Fruit fly (Drosophila melanogaster) Kc167 (cell line): ENCODE data around the gene RpL24-like.

Experiments used
- Myc ChIP-seq: fragments of >200 bp; optimal IDR thresholded peaks from 2 replicates; lab custom pipeline; 2017; ENCODE audit warnings: missing external identifiers
- Sin3A ChIP-seq: fragments of >200 bp; optimal IDR thresholded peaks from 2 replicates; lab custom pipeline; 2018; ENCODE audit warnings: missing external identifiers
- h ChIP-seq: fragments of >200 bp; optimal IDR thresholded peaks from 3 replicates; lab custom pipeline; 2018; ENCODE audit warnings: missing external identifiers
- insv ChIP-seq: fragments of >200 bp; optimal IDR thresholded peaks from 3 replicates; lab custom pipeline; 2018; ENCODE audit warnings: missing external identifiers
- psq ChIP-seq: fragments of >200 bp; optimal IDR thresholded peaks from 2 replicates; lab custom pipeline; 2017; ENCODE audit warnings: missing external identifiers
- ttk ChIP-seq: sonication (Bioruptor generic); optimal IDR thresholded peaks from 2 replicates; lab custom pipeline; 2017; ENCODE audit warnings: missing external identifiers

The RpL24-like gene

DNA sequence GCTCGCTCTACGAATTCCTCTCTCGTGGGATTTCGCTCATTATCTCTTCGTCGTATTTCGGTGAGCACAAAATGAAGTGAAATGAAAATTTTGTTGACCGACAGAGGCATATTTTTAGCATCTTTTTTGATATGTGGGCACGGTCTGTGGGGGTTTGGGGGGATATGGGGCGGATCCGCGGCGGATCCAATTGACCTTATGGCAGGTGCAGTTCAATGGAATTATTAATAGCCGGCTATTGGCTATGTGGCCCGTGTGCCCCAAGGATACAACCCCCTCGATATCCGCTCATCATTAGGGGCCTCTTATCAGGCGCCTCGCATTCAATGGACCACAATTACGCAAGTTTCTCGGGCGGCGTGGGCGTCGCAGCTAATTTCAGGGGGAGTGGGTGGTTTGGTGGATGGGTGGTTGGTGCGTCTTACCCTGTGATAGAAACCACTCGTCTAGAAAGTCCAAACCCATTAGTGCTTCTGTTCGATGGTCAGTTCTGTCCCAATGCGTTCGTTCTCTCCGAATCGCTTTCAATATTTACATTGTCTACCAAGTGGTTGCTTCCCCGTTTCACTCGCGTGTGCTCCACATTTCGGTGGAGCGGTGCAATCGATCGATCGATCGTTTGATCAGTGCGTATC lies 19.9 kb upstream of the RpL24-like start, which contains the start of gene sals:
sals (minus strand) TSS at position 585 of the 635 bp plus-strand sequence.
- TF ChIP-seq h (lab: Kevin White, UChicago) (no peak), ttk (no peak), Sin3A (no peak), insv (lab: Kevin White, UChicago) (no peak), Myc (lab: Kevin White, UChicago) (no peak), psq (lab: Kevin White, UChicago) (no peak)

dm6 chr3R:11449688-11450087 lies 18.3 kb upstream of the RpL24-like start:
- no peak for TF ChIP-seq ttk
- no peak for TF ChIP-seq Myc (lab: Kevin White, UChicago)

DNA sequence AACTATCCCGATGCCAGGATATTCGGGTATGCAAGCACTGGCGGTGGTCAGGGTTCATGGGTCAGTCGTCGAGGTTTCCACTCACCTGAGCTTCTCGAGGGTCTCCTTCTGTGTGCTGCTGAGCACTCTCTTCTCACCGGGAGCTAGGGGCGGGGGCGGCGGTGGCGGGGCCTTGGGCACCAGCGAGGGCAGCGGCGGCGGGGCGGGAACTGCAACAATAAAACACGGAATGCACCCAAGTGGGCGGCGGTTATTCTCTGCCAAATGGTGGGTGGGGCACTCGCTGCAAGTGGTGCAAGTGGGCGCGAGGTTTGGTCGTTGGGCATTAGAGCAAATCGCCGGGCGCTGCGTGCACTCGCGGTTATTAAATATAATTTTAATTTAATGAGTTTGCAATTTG lies 9.7 kb upstream of the RpL24-like start:
- no peak for TF ChIP-seq insv (lab: Kevin White, UChicago)
- TF ChIP-seq Myc (lab: Kevin White, UChicago): no peak
- no peak for TF ChIP-seq psq (lab: Kevin White, UChicago)
- TF ChIP-seq Sin3A: no peak
- no peak for TF ChIP-seq ttk
- TF ChIP-seq h (lab: Kevin White, UChicago): no peak

DNA sequence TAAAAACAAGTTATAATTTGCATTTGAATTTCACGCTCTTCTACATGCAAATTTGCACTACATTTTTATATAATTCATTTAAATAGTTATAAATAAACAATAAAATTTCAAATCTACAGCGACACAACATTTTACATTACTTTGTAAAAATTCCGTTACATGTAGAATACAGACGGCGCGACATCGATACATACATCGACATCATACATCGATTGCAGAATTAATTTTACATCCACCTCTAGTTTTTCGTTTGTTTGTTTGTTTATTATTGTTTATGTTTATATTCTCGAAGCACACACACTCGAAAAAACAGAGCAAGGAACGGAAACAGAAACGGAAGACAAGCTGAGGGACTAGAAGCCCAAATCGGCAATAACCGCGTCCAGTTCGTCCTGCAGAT lies 6.1 kb upstream of the RpL24-like start, which contains the start of gene CG17230:
CG17230 (plus strand) TSS at position 258 of the 400 bp plus-strand sequence.
- no peak for TF ChIP-seq h (lab: Kevin White, UChicago)
- TF ChIP-seq ttk: no peak
- no peak for TF ChIP-seq insv (lab: Kevin White, UChicago)
- TF ChIP-seq Sin3A: no peak
- no peak for TF ChIP-seq psq (lab: Kevin White, UChicago)
- no peak for TF ChIP-seq Myc (lab: Kevin White, UChicago)

DNA sequence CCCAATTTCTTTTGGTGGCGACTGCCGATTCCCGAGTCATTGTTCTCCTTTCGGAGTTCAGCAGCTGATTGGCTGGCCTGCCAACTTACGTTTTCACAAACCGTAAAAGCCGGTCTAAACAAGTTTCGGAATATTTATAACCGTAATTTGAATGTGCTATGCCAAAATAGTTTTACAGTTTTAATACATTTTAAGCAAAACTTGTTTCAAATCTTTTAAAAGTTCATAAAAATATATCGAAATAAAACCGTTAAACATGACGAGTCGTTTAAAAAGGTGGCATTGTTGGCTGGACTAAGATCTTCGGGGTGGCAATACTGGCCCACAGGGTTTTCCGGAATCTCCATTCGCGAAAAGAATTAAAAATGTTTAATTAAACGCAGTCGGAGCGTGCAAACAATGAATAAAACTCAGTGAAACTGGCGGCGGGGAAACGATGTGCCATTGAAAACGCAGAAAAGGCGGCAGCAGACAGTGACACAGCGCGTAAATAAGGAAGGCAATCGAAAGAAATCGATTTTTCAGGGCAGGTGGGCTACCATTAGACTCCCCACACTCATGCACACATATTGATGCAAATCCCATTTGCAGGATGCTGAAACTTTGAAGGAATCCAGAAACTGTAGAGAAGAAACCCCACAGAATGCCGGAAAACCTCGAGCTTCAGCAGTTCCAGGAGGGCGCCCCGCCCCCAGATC lies 4.3 kb upstream of the RpL24-like start, which contains the start of the genes Exd2 and CG5281:
Exd2 (minus strand) TSS at position 167 of the 698 bp plus-strand sequence.
CG5281 (plus strand) TSS at position 314 of the 698 bp plus-strand sequence.
- no peak for TF ChIP-seq h (lab: Kevin White, UChicago)
- no peak for TF ChIP-seq Myc (lab: Kevin White, UChicago)
- TF ChIP-seq psq (lab: Kevin White, UChicago): no peak
- no peak for TF ChIP-seq Sin3A
- no peak for TF ChIP-seq ttk
- TF ChIP-seq insv (lab: Kevin White, UChicago): no peak

dm6 chr3R:11430307-11430706 lies 1.1 kb downstream of the RpL24-like start:
- TF ChIP-seq ttk: no peak
- no peak for TF ChIP-seq Myc (lab: Kevin White, UChicago)
- no peak for TF ChIP-seq h (lab: Kevin White, UChicago)
- no peak for TF ChIP-seq Sin3A
- TF ChIP-seq psq (lab: Kevin White, UChicago): no peak
- no peak for TF ChIP-seq insv (lab: Kevin White, UChicago)

dm6 chr3R:11429814-11430213 lies 1.6 kb downstream of the RpL24-like start, which contains the start of gene Dtd:
Dtd (plus strand) TSS chr3R:11430061.
- TF ChIP-seq Sin3A: no peak
- no peak for TF ChIP-seq h (lab: Kevin White, UChicago)
- no peak for TF ChIP-seq psq (lab: Kevin White, UChicago)
- TF ChIP-seq ttk: no peak
- no peak for TF ChIP-seq Myc (lab: Kevin White, UChicago)
- no peak for TF ChIP-seq insv (lab: Kevin White, UChicago)

DNA sequence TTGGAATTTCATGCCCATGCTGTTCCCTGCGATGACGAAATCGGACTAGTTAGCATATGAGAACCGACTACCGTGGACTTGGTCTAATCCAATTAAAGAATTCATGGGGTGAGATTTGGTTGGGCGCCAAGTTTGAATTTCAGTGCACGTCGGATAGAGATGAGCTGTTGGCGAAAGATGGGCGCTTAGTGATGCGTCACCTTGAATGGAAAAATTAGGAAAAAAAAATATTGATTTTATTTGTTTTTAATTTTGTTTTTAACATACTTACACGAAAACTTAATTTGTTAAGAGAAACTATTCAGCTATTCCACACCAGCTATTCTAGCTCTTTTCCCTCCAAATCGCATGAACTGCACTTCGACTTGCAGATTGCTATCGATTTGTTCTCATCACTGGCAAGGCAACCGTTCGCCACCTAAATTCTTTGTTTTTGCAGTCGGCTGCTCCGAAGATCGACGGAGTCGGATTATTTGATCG lies 9.7 kb downstream of the RpL24-like start, which contains the start of the genes ninaG and Sptz:
ninaG (minus strand) TSS at position 51 of the 480 bp plus-strand sequence.
Sptz (plus strand) TSS at position 450 of the 480 bp plus-strand sequence.
- TF ChIP-seq insv (lab: Kevin White, UChicago) (no peak), psq (lab: Kevin White, UChicago) (no peak), Sin3A (no peak), h (lab: Kevin White, UChicago) (no peak), Myc (lab: Kevin White, UChicago) (no peak), ttk (no peak)

DNA sequence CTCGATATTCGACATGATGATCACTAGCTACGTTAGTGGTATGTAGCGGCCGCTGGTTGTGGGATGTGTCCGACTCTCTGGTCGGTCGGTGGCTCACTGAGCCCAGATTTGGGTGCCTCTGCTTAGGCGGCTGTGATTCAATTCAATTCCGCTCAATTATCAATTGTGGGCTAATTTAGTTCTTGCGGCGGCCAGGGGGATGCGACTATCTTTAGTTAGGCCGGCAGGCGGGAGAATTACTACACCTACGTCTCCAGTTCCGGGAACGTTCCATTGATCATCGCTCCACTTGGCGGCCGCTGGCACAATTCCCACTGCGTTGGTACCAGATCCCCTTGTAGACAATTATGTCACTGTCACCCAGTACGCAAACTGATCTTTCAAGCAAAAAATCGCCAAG lies 12.8 kb downstream of the RpL24-like start, which contains the start of the genes bumpel and CG45676:
bumpel (minus strand) TSS at position 101 of the 400 bp plus-strand sequence.
CG45676 (plus strand) TSS at position 318 of the 400 bp plus-strand sequence.
- no peak for TF ChIP-seq insv (lab: Kevin White, UChicago)
- TF ChIP-seq Myc (lab: Kevin White, UChicago): no peak
- no peak for TF ChIP-seq h (lab: Kevin White, UChicago)
- TF ChIP-seq psq (lab: Kevin White, UChicago): no peak
- TF ChIP-seq ttk: no peak
- TF ChIP-seq Sin3A: no peak

DNA sequence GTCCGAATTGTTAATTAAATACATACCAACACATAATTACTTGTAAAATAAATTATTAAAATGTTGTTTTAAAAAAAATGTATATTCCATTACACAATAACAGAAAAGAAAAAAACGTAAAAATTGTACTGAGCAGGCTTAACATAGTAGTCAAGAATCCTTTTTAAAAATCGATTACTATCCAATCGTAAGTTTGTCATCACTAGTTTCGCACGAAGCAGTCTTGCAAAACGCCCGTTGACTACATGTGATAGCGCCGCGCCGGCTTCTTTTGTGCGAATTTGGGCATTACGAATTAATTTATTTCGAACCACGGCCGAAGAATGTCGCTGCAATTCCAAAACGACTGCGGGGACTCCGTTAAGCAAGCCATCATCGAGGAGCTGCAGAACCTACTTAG lies 19.0 kb downstream of the RpL24-like start, which contains the start of gene Ipo9:
Ipo9 (plus strand) TSS at position 152 of the 400 bp plus-strand sequence.
- TF ChIP-seq h (lab: Kevin White, UChicago): no peak
- no peak for TF ChIP-seq ttk
- no peak for TF ChIP-seq psq (lab: Kevin White, UChicago)
- TF ChIP-seq Myc (lab: Kevin White, UChicago): no peak
- TF ChIP-seq Sin3A: no peak
- TF ChIP-seq insv (lab: Kevin White, UChicago): no peak

dm6 chr3R:11409667-11410137 lies 21.7 kb downstream of the RpL24-like start, which contains the start of the genes mgr and Irbp:
mgr (minus strand) TSS chr3R:11409875.
Irbp (plus strand) TSS chr3R:11410047.
- TF ChIP-seq insv (lab: Kevin White, UChicago): no peak
- TF ChIP-seq ttk: no peak
- TF ChIP-seq h (lab: Kevin White, UChicago): no peak
- TF ChIP-seq psq (lab: Kevin White, UChicago): no peak
- TF ChIP-seq Myc (lab: Kevin White, UChicago): no peak
- no peak for TF ChIP-seq Sin3A
